Fruit fly (Drosophila melanogaster) whole organism, embryonic: ENCODE data around the gene CG10252.
A peak's percentile ranks its signal among the peaks of the same experiment; 100 is the strongest.

ENCODE experiments used
- Atf6 ChIP-seq: fragments of 200-800 bp; sonication (Bioruptor generic); IDR thresholded peaks from 2 replicates; pipeline ENCODE4 v1.3.6; 2022; ENCODE audit warnings: missing biosample characterization, missing genetic modification characterization
- CG10431 ChIP-seq: fragments of 200-800 bp; sonication (Bioruptor generic); optimal IDR thresholded peaks from 3 replicates; lab custom pipeline; 2018; ENCODE audit warnings: missing biosample characterization, mild to moderate bottlenecking, missing genetic modification characterization
- CG11696 ChIP-seq: fragments of 200-800 bp; sonication (Bioruptor generic); IDR thresholded peaks from 2 replicates; pipeline ENCODE4 v1.3.6; 2022; ENCODE audit warnings: missing biosample characterization, missing genetic modification characterization
- CG12071 ChIP-seq: fragments of 200-800 bp; sonication (Bioruptor generic); optimal IDR thresholded peaks from 3 replicates; lab custom pipeline; 2018; ENCODE audit warnings: missing biosample characterization, mild to moderate bottlenecking, missing genetic modification characterization
- CG1233 ChIP-seq: fragments of 200-800 bp; sonication (Bioruptor generic); optimal IDR thresholded peaks from 4 replicates; lab custom pipeline; 2018; ENCODE audit warnings: missing biosample characterization, mild to moderate bottlenecking, missing genetic modification characterization
- CG14441 ChIP-seq: fragments of 200-800 bp; sonication (Bioruptor generic); IDR thresholded peaks from 2 replicates; pipeline ENCODE4 v1.3.6; 2022; ENCODE audit warnings: missing biosample characterization, missing genetic modification characterization
- CG15011 ChIP-seq: fragments of 200-800 bp; sonication (Bioruptor generic); optimal IDR thresholded peaks from 3 replicates; lab custom pipeline; 2018; ENCODE audit warnings: missing biosample characterization, mild to moderate bottlenecking, missing genetic modification characterization
- CG1602 ChIP-seq: fragments of 200-800 bp; sonication (Bioruptor generic); optimal IDR thresholded peaks from 3 replicates; lab custom pipeline; 2016; ENCODE audit warnings: missing biosample characterization, missing genetic modification characterization
- CG16815 ChIP-seq: fragments of 200-800 bp; sonication (Bioruptor generic); optimal IDR thresholded peaks from 3 replicates; lab custom pipeline; 2017; ENCODE audit warnings: missing biosample characterization, mild to moderate bottlenecking, missing genetic modification characterization
- CG18476 ChIP-seq: fragments of 200-800 bp; sonication (Bioruptor generic); optimal IDR thresholded peaks from 2 replicates; lab custom pipeline; 2016; ENCODE audit warnings: missing biosample characterization, mild to moderate bottlenecking, missing genetic modification characterization
- CG18599 ChIP-seq: fragments of 200-800 bp; sonication (Bioruptor generic); optimal IDR thresholded peaks from 3 replicates; lab custom pipeline; 2017; ENCODE audit warnings: missing biosample characterization, missing genetic modification characterization, mild to moderate bottlenecking, moderate library complexity, missing genetic modification reagents
- CG2889 ChIP-seq: fragments of 200-800 bp; sonication (Bioruptor generic); IDR thresholded peaks from 3 replicates; pipeline ENCODE4 v1.3.6; 2022; ENCODE audit warnings: missing biosample characterization, missing genetic modification characterization
- CG30403 ChIP-seq: fragments of 200-800 bp; sonication (Bioruptor generic); optimal IDR thresholded peaks from 3 replicates; lab custom pipeline; 2016; ENCODE audit warnings: missing biosample characterization, missing genetic modification characterization
- CG33557 ChIP-seq: fragments of 200-800 bp; sonication (Bioruptor generic); optimal IDR thresholded peaks from 2 replicates; lab custom pipeline; 2019; ENCODE audit warnings: missing biosample characterization, mild to moderate bottlenecking, missing genetic modification characterization, moderate library complexity
- CG3726 ChIP-seq: fragments of 200-800 bp; sonication (Bioruptor generic); IDR thresholded peaks from 3 replicates; pipeline ENCODE4, ENCODE4 v1.3.6; 2022; ENCODE audit warnings: missing biosample characterization, missing genetic modification characterization
- CG4328 ChIP-seq: fragments of 200-800 bp; sonication (Bioruptor generic); optimal IDR thresholded peaks from 3 replicates; lab custom pipeline; 2017; ENCODE audit warnings: missing biosample characterization, missing genetic modification reagents, missing genetic modification characterization
- CG4404 ChIP-seq: fragments of 200-800 bp; sonication (Bioruptor generic); IDR thresholded peaks from 2 replicates; pipeline ENCODE4 v1.3.6; 2022; ENCODE audit warnings: missing biosample characterization, missing genetic modification characterization
- CG4424 ChIP-seq: fragments of 200-800 bp; sonication (Bioruptor generic); optimal IDR thresholded peaks from 3 replicates; lab custom pipeline; 2016; ENCODE audit warnings: missing biosample characterization, missing genetic modification characterization
- CG6683 ChIP-seq: fragments of 200-800 bp; sonication (Bioruptor generic); optimal IDR thresholded peaks from 2 replicates; lab custom pipeline; 2017; ENCODE audit warnings: missing biosample characterization, mild to moderate bottlenecking, missing genetic modification characterization, missing genetic modification reagents
- CG7556 ChIP-seq: fragments of 200-800 bp; sonication (Bioruptor generic); optimal IDR thresholded peaks from 2 replicates; lab custom pipeline; 2017; ENCODE audit warnings: missing biosample characterization, mild to moderate bottlenecking, missing genetic modification characterization
- CG7745 ChIP-seq: fragments of 200-800 bp; sonication (Bioruptor generic); optimal IDR thresholded peaks from 2 replicates; lab custom pipeline; 2018; ENCODE audit warnings: missing biosample characterization, mild to moderate bottlenecking, missing genetic modification characterization, moderate library complexity
- CG7928 ChIP-seq: fragments of 200-800 bp; sonication (Bioruptor generic); optimal IDR thresholded peaks from 2 replicates; lab custom pipeline; 2017; ENCODE audit warnings: missing biosample characterization, mild to moderate bottlenecking, missing genetic modification characterization
- CG7987 ChIP-seq: fragments of 200-800 bp; sonication (Bioruptor generic); optimal IDR thresholded peaks from 2 replicates; lab custom pipeline; 2018; ENCODE audit warnings: missing biosample characterization, mild to moderate bottlenecking, missing genetic modification characterization, moderate library complexity
- CG9932 ChIP-seq: fragments of 200-800 bp; sonication (Bioruptor generic); IDR thresholded peaks from 2 replicates; pipeline ENCODE4 v1.3.6; 2022; ENCODE audit warnings: missing biosample characterization, missing genetic modification characterization
- CoRest ChIP-seq: fragments of 200-800 bp; sonication (Bioruptor generic); optimal IDR thresholded peaks from 3 replicates; lab custom pipeline; 2018; ENCODE audit warnings: missing biosample characterization, mild to moderate bottlenecking, missing genetic modification characterization, moderate library complexity
- D ChIP-seq, 2 experiments: fragments of 200-800 bp in 1 of 2; fragments of >200 bp in 1 of 2; sonication (Bioruptor generic) in 1 of 2; optimal IDR thresholded peaks; 2 replicates in 1 of 2; 3 replicates in 1 of 2; lab custom pipeline; 2017; ENCODE audit warnings: mild to moderate bottlenecking in 1 of 2, missing biosample characterization in 1 of 2, missing genetic modification characterization in 1 of 2, missing genetic modification reagents in 1 of 2
- Dad ChIP-seq: fragments of 200-800 bp; sonication (Bioruptor generic); optimal IDR thresholded peaks from 3 replicates; lab custom pipeline; 2016; ENCODE audit warnings: missing biosample characterization, missing genetic modification characterization
- H2.0 ChIP-seq: fragments of 200-800 bp; sonication (Bioruptor generic); IDR thresholded peaks from 2 replicates; pipeline ENCODE4 v1.3.6; 2022; ENCODE audit warnings: missing biosample characterization, missing genetic modification characterization
- NC2β ChIP-seq: fragments of 200-800 bp; sonication (Bioruptor generic); optimal IDR thresholded peaks from 2 replicates; lab custom pipeline; 2016; ENCODE audit warnings: missing biosample characterization, missing genetic modification characterization
- ac ChIP-seq: fragments of 200-800 bp; sonication (Bioruptor generic); optimal IDR thresholded peaks from 3 replicates; lab custom pipeline; 2017; ENCODE audit warnings: missing biosample characterization, mild to moderate bottlenecking, missing genetic modification characterization
- amos ChIP-seq: fragments of 200-800 bp; sonication (Bioruptor generic); IDR thresholded peaks from 2 replicates; pipeline ENCODE4 v1.3.6; 2022; ENCODE audit warnings: missing biosample characterization, missing genetic modification characterization; ENCODE audit not compliant: partially characterized antibody
- ase ChIP-seq: fragments of 200-800 bp; sonication (Bioruptor generic); IDR thresholded peaks from 3 replicates; pipeline ENCODE4 v1.3.6; 2022; ENCODE audit warnings: missing biosample characterization, missing genetic modification characterization
- bab2 ChIP-seq: fragments of 200-800 bp; sonication (Bioruptor generic); optimal IDR thresholded peaks from 2 replicates; lab custom pipeline; 2016; ENCODE audit warnings: missing biosample characterization, missing genetic modification characterization
- bowl ChIP-seq: fragments of 200-800 bp; sonication (Bioruptor generic); IDR thresholded peaks from 2 replicates; pipeline ENCODE4 v1.3.6; 2022; ENCODE audit warnings: missing biosample characterization, missing genetic modification characterization
- cas ChIP-seq: fragments of 200-800 bp; sonication (Bioruptor generic); IDR thresholded peaks from 2 replicates; pipeline ENCODE4 v1.3.6; 2022; ENCODE audit warnings: missing biosample characterization, missing genetic modification characterization
- cato ChIP-seq: fragments of 200-800 bp; sonication (Bioruptor generic); optimal IDR thresholded peaks from 2 replicates; lab custom pipeline; 2016; ENCODE audit warnings: missing biosample characterization, missing genetic modification characterization, borderline replicate concordance
- gcm ChIP-seq: fragments of 200-800 bp; sonication (Bioruptor generic); optimal IDR thresholded peaks from 2 replicates; lab custom pipeline; 2019; ENCODE audit warnings: missing biosample characterization, mild to moderate bottlenecking, missing genetic modification characterization, moderate library complexity
- grn ChIP-seq: fragments of 200-800 bp; sonication (Bioruptor generic); optimal IDR thresholded peaks from 3 replicates; lab custom pipeline; 2017; ENCODE audit warnings: missing biosample characterization, missing genetic modification characterization
- hkb ChIP-seq, 2 experiments: fragments of 200-800 bp in 1 of 2; fragments of >200 bp in 1 of 2; sonication (Bioruptor generic) in 1 of 2; IDR thresholded peaks in 1 of 2; optimal IDR thresholded peaks in 1 of 2; 2 replicates each; pipeline versions ENCODE4 v1.3.6 to Lab custom; 2017 to 2022; ENCODE audit warnings: missing biosample characterization in 1 of 2, missing genetic modification characterization in 1 of 2
- jumu ChIP-seq: fragments of 200-800 bp; sonication (Bioruptor generic); optimal IDR thresholded peaks from 3 replicates; lab custom pipeline; 2016; ENCODE audit warnings: missing biosample characterization, missing genetic modification characterization
- kay ChIP-seq: fragments of 200-800 bp; sonication (Bioruptor generic); optimal IDR thresholded peaks from 2 replicates; lab custom pipeline; 2016; ENCODE audit warnings: missing biosample characterization, missing genetic modification characterization
- lab ChIP-seq: fragments of 200-800 bp; sonication (Bioruptor generic); optimal IDR thresholded peaks from 3 replicates; lab custom pipeline; 2017; ENCODE audit warnings: missing biosample characterization, missing genetic modification characterization, mild to moderate bottlenecking, moderate library complexity, missing genetic modification reagents
- otp ChIP-seq: fragments of 200-800 bp; sonication (Bioruptor generic); IDR thresholded peaks from 3 replicates; pipeline ENCODE4, ENCODE4 v1.3.6; 2022; ENCODE audit warnings: missing biosample characterization, missing genetic modification characterization
- pnt ChIP-seq: fragments of 200-800 bp; sonication (Bioruptor generic); optimal IDR thresholded peaks from 3 replicates; lab custom pipeline; 2016; ENCODE audit warnings: missing biosample characterization, missing genetic modification characterization
- sd ChIP-seq: fragments of 200-800 bp; sonication (Bioruptor generic); optimal IDR thresholded peaks from 3 replicates; lab custom pipeline; 2018; ENCODE audit warnings: missing biosample characterization, mild to moderate bottlenecking, missing genetic modification characterization, moderate library complexity
- sna ChIP-seq: fragments of 200-800 bp; sonication (Bioruptor generic); IDR thresholded peaks from 2 replicates; pipeline ENCODE4 v1.3.6; 2022; ENCODE audit warnings: missing biosample characterization, missing genetic modification characterization; ENCODE audit not compliant: partially characterized antibody
- sqz ChIP-seq: fragments of 200-800 bp; sonication (Bioruptor generic); optimal IDR thresholded peaks from 3 replicates; lab custom pipeline; 2018; ENCODE audit warnings: missing biosample characterization, mild to moderate bottlenecking, missing genetic modification characterization
- ssp ChIP-seq: fragments of 200-800 bp; sonication (Bioruptor generic); IDR thresholded peaks from 2 replicates; pipeline ENCODE4 v1.3.6; 2022; ENCODE audit warnings: missing biosample characterization, missing genetic modification characterization
- tio ChIP-seq: fragments of 200-800 bp; sonication (Bioruptor generic); optimal IDR thresholded peaks from 2 replicates; lab custom pipeline; 2017; ENCODE audit warnings: missing biosample characterization, missing genetic modification characterization, inconsistent platforms
- yki ChIP-seq: fragments of >200 bp; optimal IDR thresholded peaks from 3 replicates; lab custom pipeline; 2018

CG10252 gene

dm6 chr3R:23713901-23714300 is 17.9 kb upstream of the CG10252 start (continued):
- TF ChIP-seq CG7987 (GFP tag; lab: Kevin White, UChicago) (no peak), CG15011 (GFP tag; lab: Kevin White, UChicago) (peak; percentile 9), CG30403 (GFP tag; lab: Kevin White, UChicago) (peak; percentile 70), bab2 (GFP tag; lab: Kevin White, UChicago) (peak; percentile 56), CG1233 (GFP tag; lab: Kevin White, UChicago) (peak; percentile 56), jumu (GFP tag; lab: Kevin White, UChicago) (no peak), CG6683 (no peak), grn (GFP tag; lab: Kevin White, UChicago) (no peak), bowl (GFP tag; lab: Robert Waterston, UW) (no peak), sna (GFP tag; lab: Robert Waterston, UW) (no peak), kay (GFP tag; lab: Kevin White, UChicago) (peak; percentile 28), CG7556 (GFP tag; lab: Kevin White, UChicago) (peak; percentile 45), CG7745 (tag; lab: Kevin White, UChicago) (no peak), CG10431 (no peak), CG11696 (GFP tag; lab: Robert Waterston, UW) (peak; percentile 47; the same call in 1 of the 2 replicates), H2.0 (GFP tag; lab: Robert Waterston, UW) (peak; percentile 57), CG7928 (GFP tag; lab: Kevin White, UChicago) (no peak), amos (GFP tag; lab: Robert Waterston, UW) (no peak), CG9932 (GFP tag; lab: Robert Waterston, UW) (no peak), sd (tag; lab: Kevin White, UChicago) (peak; percentile 14), cas (no peak), hkb (optimal IDR thresholded peaks at IDR 0.05; lab: Kevin White, UChicago) (no peak), hkb (GFP tag; IDR thresholded peaks at IDR 0.05; lab: Robert Waterston, UW) (peak; percentile 63), cato (GFP tag; lab: Kevin White, UChicago) (peak; percentile 26), CG1602 (GFP tag; lab: Kevin White, UChicago) (peak; percentile 64), CG33557 (GFP tag; lab: Kevin White, UChicago) (peak; percentile 33), CG18599 (peak; percentile 34), Atf6 (GFP tag; lab: Robert Waterston, UW) (peak; percentile 53; the same call in 1 of the 2 replicates), Dad (GFP tag; lab: Kevin White, UChicago) (peak; percentile 51), CG3726 (no peak), lab (GFP tag; lab: Kevin White, UChicago) (peak; percentile 64), CG14441 (peak; percentile 72), CoRest (tag; lab: Kevin White, UChicago) (peak; percentile 71), sqz (GFP tag; lab: Kevin White, UChicago) (peak; percentile 41), CG4424 (peak; percentile 39), ac (GFP tag; lab: Kevin White, UChicago) (peak; percentile 58), CG12071 (GFP tag; lab: Kevin White, UChicago) (no peak), CG4404 (GFP tag; lab: Robert Waterston, UW) (0 out of 2 replicates have a peak, but pooled peaks have one; percentile 6), gcm (GFP tag; lab: Kevin White, UChicago) (peak; percentile 41), ssp (GFP tag; lab: Robert Waterston, UW) (0 out of 2 replicates have a peak, but pooled peaks have one; percentile 24), otp (GFP tag; lab: Robert Waterston, UW) (peak; percentile 70; the same call in 2 of the 3 replicates), CG4328 (GFP tag; lab: Kevin White, UChicago) (no peak), yki (lab: Kevin White, UChicago) (no peak), CG18476 (GFP tag; lab: Kevin White, UChicago) (peak; percentile 34), D (optimal IDR thresholded peaks at IDR 0.05; lab: Kevin White, UChicago) (no peak), D (GFP tag; optimal IDR thresholded peaks at IDR 0.05; lab: Kevin White, UChicago) (peak; percentile 69), pnt (peak; percentile 34), ase (0 out of 3 replicates have a peak, but pooled peaks have one; percentile 46), NC2β (GFP tag; lab: Kevin White, UChicago) (peak; percentile 56), tio (GFP tag; lab: Kevin White, UChicago) (peak; percentile 52), CG16815 (GFP tag; lab: Kevin White, UChicago) (peak; percentile 47), CG2889 (peak; percentile 59; the same call in 1 of the 3 replicates)
